Fruit fly (Drosophila melanogaster): Measurements from ENCODE around the gene CG1265.

CG1265 gene

dm6 chr3L:4228187-4228836 is 26.3 kb upstream of the CG1265 start (continued):
- peak; percentile 78 for TF ChIP-seq CG10321 (GFP tag; IDR thresholded peaks at IDR 0.05)
- TF ChIP-seq CG12942 (GFP tag; optimal IDR thresholded peaks at IDR 0.05): peak; percentile 93
- peak; percentile 91 for TF ChIP-seq CG13123 (GFP tag; optimal IDR thresholded peaks at IDR 0.05)
- peak; percentile 97 for TF ChIP-seq ase (GFP tag; IDR thresholded peaks at IDR 0.05)
- peak; percentile 98 for TF ChIP-seq gce (GFP tag; IDR thresholded peaks at IDR 0.05)
- peak; percentile 92 for TF ChIP-seq psq (GFP tag; optimal IDR thresholded peaks at IDR 0.05)
- TF ChIP-seq CG6791 (GFP tag; IDR thresholded peaks at IDR 0.05; ENCODE audit: partially characterized antibody): no peak
- TF ChIP-seq Kr (GFP tag; optimal IDR thresholded peaks at IDR 0.05): peak; percentile 39
- TF ChIP-seq Hey (tag; optimal IDR thresholded peaks at IDR 0.05): peak; percentile 72
- peak; percentile 83 for TF ChIP-seq YL-1 (GFP tag; optimal IDR thresholded peaks at IDR 0.05)
- peak; percentile 88 for TF ChIP-seq Fer2 (tag; optimal IDR thresholded peaks at IDR 0.05)
- peak; percentile 96 for TF ChIP-seq CG14441 (GFP tag; IDR thresholded peaks at IDR 0.05)
- TF ChIP-seq gfzf (GFP tag; optimal IDR thresholded peaks at IDR 0.05): peak; percentile 14
- peak; percentile 80 for TF ChIP-seq CG11560 (tag; IDR thresholded peaks at IDR 0.05)
- TF ChIP-seq pum (GFP tag; optimal IDR thresholded peaks at IDR 0.05): peak; percentile 96
- TF ChIP-seq zf30C (GFP tag; optimal IDR thresholded peaks at IDR 0.05): peak; percentile 91
- peak in 1 of 2 experiments; percentile 92 for TF ChIP-seq Hr78 (GFP tag; optimal IDR thresholded peaks at IDR 0.05)
- peak; percentile 95 for TF ChIP-seq Aef1 (GFP tag; IDR thresholded peaks at IDR 0.05)
- TF ChIP-seq CG8944 (GFP tag; optimal IDR thresholded peaks at IDR 0.05): peak; percentile 93
- TF ChIP-seq Gsc (GFP tag; IDR thresholded peaks at IDR 0.05): peak; percentile 94
- peak; percentile 81 for TF ChIP-seq Taf1 (GFP tag; IDR thresholded peaks at IDR 0.05)
- peak; percentile 46 for TF ChIP-seq fd102C (GFP tag; optimal IDR thresholded peaks at IDR 0.05)
- peak; percentile 44 for TF ChIP-seq CG9797 (GFP tag; optimal IDR thresholded peaks at IDR 0.05)
- peak; percentile 94 for TF ChIP-seq grau (tag; optimal IDR thresholded peaks at IDR 0.05)
- no peak for TF ChIP-seq unc-4 (GFP tag; IDR thresholded peaks at IDR 0.05; ENCODE audit: partially characterized antibody)
- TF ChIP-seq slp2 (GFP tag; optimal IDR thresholded peaks at IDR 0.05): peak; percentile 94
- TF ChIP-seq prd (optimal IDR thresholded peaks at IDR 0.05): no peak
- TF ChIP-seq prd (GFP tag; IDR thresholded peaks at IDR 0.05): peak; percentile 97
- no peak for TF ChIP-seq Hr39 (optimal IDR thresholded peaks at IDR 0.05)
- TF ChIP-seq Myb (GFP tag; optimal IDR thresholded peaks at IDR 0.05): peak; percentile 80
- peak; percentile 96 for TF ChIP-seq CG15269 (tag; optimal IDR thresholded peaks at IDR 0.05)
- TF ChIP-seq schlank (tag; optimal IDR thresholded peaks at IDR 0.05): peak; percentile 71
- peak; percentile 99 for TF ChIP-seq otp (GFP tag; IDR thresholded peaks at IDR 0.05)
- peak; percentile 99 for TF ChIP-seq Awh (GFP tag; IDR thresholded peaks at IDR 0.05)
- TF ChIP-seq HmgZ (tag; optimal IDR thresholded peaks at IDR 0.05): peak; percentile 96
- peak; percentile 96 for TF ChIP-seq nerfin-1 (tag; optimal IDR thresholded peaks at IDR 0.05)
- peak; percentile 91 for TF ChIP-seq Rfx (GFP tag; IDR thresholded peaks at IDR 0.05)
- peak; percentile 82 for TF ChIP-seq CG13296 (GFP tag; optimal IDR thresholded peaks at IDR 0.05)
- no peak for TF ChIP-seq CG13287 (GFP tag; IDR thresholded peaks at IDR 0.05; ENCODE audit: partially characterized antibody)
- peak; percentile 92 for TF ChIP-seq bcd (GFP tag; optimal IDR thresholded peaks at IDR 0.05)
- TF ChIP-seq CG9215 (GFP tag; IDR thresholded peaks at IDR 0.05): peak; percentile 83
- TF ChIP-seq CG3281 (GFP tag; optimal IDR thresholded peaks at IDR 0.05): peak; percentile 84
- peak; percentile 57 for TF ChIP-seq Sry-β (GFP tag; optimal IDR thresholded peaks at IDR 0.05)
- TF ChIP-seq al (GFP tag; IDR thresholded peaks at IDR 0.05): peak; percentile 68
- TF ChIP-seq CG32532 (GFP tag; IDR thresholded peaks at IDR 0.05): peak; percentile 85
- TF ChIP-seq Lhr (GFP tag; optimal IDR thresholded peaks at IDR 0.05): peak; percentile 96
- peak; percentile 95 for TF ChIP-seq Asciz (GFP tag; optimal IDR thresholded peaks at IDR 0.05)
- TF ChIP-seq CG12071 (GFP tag; optimal IDR thresholded peaks at IDR 0.05): peak; percentile 94
- peak; percentile 42; the same call in 1 of the 3 replicates for TF ChIP-seq Opbp (GFP tag; IDR thresholded peaks at IDR 0.05; ENCODE audit: partially characterized antibody)
- TF ChIP-seq crp (GFP tag; optimal IDR thresholded peaks at IDR 0.05): peak in 1 of 2 experiments; percentile 68
